Fruit fly (Drosophila melanogaster) whole organism, prepupa: ENCODE measurements around the gene CG2656.

Experiments
- Blimp-1 ChIP-seq: fragments of 200-800 bp; sonication (Bioruptor generic); optimal IDR thresholded peaks from 3 replicates; lab custom pipeline; 2017; ENCODE audit warnings: missing biosample characterization, missing genetic modification characterization, mild to moderate bottlenecking, moderate library complexity, missing genetic modification reagents
- CG10631 ChIP-seq: fragments of 200-800 bp; sonication (Bioruptor generic); optimal IDR thresholded peaks from 2 replicates; lab custom pipeline; 2016; ENCODE audit warnings: missing biosample characterization, missing genetic modification characterization
- CG10669 ChIP-seq: fragments of 200-800 bp; sonication (Bioruptor generic); optimal IDR thresholded peaks from 3 replicates; lab custom pipeline; 2018; ENCODE audit warnings: missing biosample characterization, mild to moderate bottlenecking, missing genetic modification characterization, moderate library complexity
- CG11294 ChIP-seq: fragments of 200-800 bp; sonication (Bioruptor generic); IDR thresholded peaks from 2 replicates; pipeline ENCODE4 v1.3.6; 2022; ENCODE audit warnings: missing biosample characterization, missing genetic modification characterization
- CG11762 ChIP-seq: fragments of 200-800 bp; sonication (Bioruptor generic); optimal IDR thresholded peaks from 3 replicates; lab custom pipeline; 2016; ENCODE audit warnings: missing biosample characterization, missing genetic modification characterization; ENCODE audit not compliant: insufficient read depth
- CG15336 ChIP-seq: fragments of 200-800 bp; sonication (Bioruptor generic); IDR thresholded peaks from 2 replicates; pipeline ENCODE4 v1.3.6; 2022; ENCODE audit warnings: missing biosample characterization, missing genetic modification characterization
- CG16779 ChIP-seq: fragments of 200-800 bp; sonication (Bioruptor generic); optimal IDR thresholded peaks from 3 replicates; lab custom pipeline; 2017; ENCODE audit warnings: missing biosample characterization, mild to moderate bottlenecking, missing genetic modification characterization
- CG31627 ChIP-seq: fragments of 200-800 bp; sonication (Bioruptor generic); optimal IDR thresholded peaks from 3 replicates; lab custom pipeline; 2016; ENCODE audit warnings: missing biosample characterization, missing genetic modification characterization
- CG32006 ChIP-seq: fragments of 200-800 bp; sonication (Bioruptor generic); optimal IDR thresholded peaks from 3 replicates; lab custom pipeline; 2017; ENCODE audit warnings: missing biosample characterization, mild to moderate bottlenecking, missing genetic modification characterization
- CG4318 ChIP-seq: fragments of 200-800 bp; sonication (Bioruptor generic); optimal IDR thresholded peaks from 3 replicates; lab custom pipeline; 2017; ENCODE audit warnings: missing biosample characterization, mild to moderate bottlenecking, missing genetic modification characterization
- CG6163 ChIP-seq: fragments of 200-800 bp; sonication (Bioruptor generic); IDR thresholded peaks from 3 replicates; pipeline ENCODE4 v1.3.6; 2022; ENCODE audit warnings: missing biosample characterization, missing genetic modification characterization
- CG6854 ChIP-seq: fragments of 200-800 bp; sonication (Bioruptor generic); optimal IDR thresholded peaks from 2 replicates; lab custom pipeline; 2017; ENCODE audit warnings: missing biosample characterization, mild to moderate bottlenecking, missing genetic modification characterization
- Eip75B ChIP-seq: fragments of 200-800 bp; sonication (Bioruptor generic); optimal IDR thresholded peaks from 3 replicates; lab custom pipeline; 2016; ENCODE audit warnings: missing biosample characterization, missing genetic modification characterization
- Eip78C ChIP-seq: fragments of 200-800 bp; sonication (Bioruptor generic); peaks from one replicate; lab custom pipeline; 2016; ENCODE audit warnings: missing biosample characterization, missing genetic modification characterization
- Ets21C ChIP-seq: fragments of 200-800 bp; sonication (Bioruptor generic); optimal IDR thresholded peaks from 3 replicates; lab custom pipeline; 2016; ENCODE audit warnings: missing biosample characterization, missing genetic modification characterization
- Gug ChIP-seq: fragments of 200-800 bp; sonication (Bioruptor generic); IDR thresholded peaks from 2 replicates; pipeline ENCODE4 v1.3.6; 2022; ENCODE audit warnings: missing biosample characterization, missing genetic modification characterization
- Hr39 ChIP-seq: fragments of 200-800 bp; sonication (Bioruptor generic); optimal IDR thresholded peaks from 2 replicates; lab custom pipeline; 2016; ENCODE audit warnings: missing biosample characterization, missing genetic modification characterization
- OdsH ChIP-seq: fragments of 200-800 bp; sonication (Bioruptor generic); optimal IDR thresholded peaks from 3 replicates; lab custom pipeline; 2016; ENCODE audit warnings: missing biosample characterization, missing genetic modification characterization
- Smox ChIP-seq: fragments of 200-800 bp; sonication (Bioruptor generic); optimal IDR thresholded peaks from 3 replicates; lab custom pipeline; 2016; ENCODE audit warnings: missing biosample characterization, missing genetic modification characterization
- Sox14 ChIP-seq: fragments of 200-800 bp; sonication (Bioruptor generic); optimal IDR thresholded peaks from 3 replicates; lab custom pipeline; 2016; ENCODE audit warnings: missing biosample characterization, missing genetic modification characterization
- achi ChIP-seq: fragments of 200-800 bp; sonication (Bioruptor generic); optimal IDR thresholded peaks from 3 replicates; lab custom pipeline; 2016; ENCODE audit warnings: missing biosample characterization, missing genetic modification characterization
- cyc ChIP-seq: fragments of 200-800 bp; sonication (Bioruptor generic); optimal IDR thresholded peaks from 3 replicates; lab custom pipeline; 2016; ENCODE audit warnings: missing biosample characterization, missing genetic modification characterization
- dsx ChIP-seq: fragments of 200-800 bp; optimal IDR thresholded peaks from 3 replicates; lab custom pipeline; 2019; ENCODE audit warnings: missing biosample characterization, mild to moderate bottlenecking, missing genetic modification characterization, moderate library complexity; ENCODE audit not compliant: poor library complexity, severe bottlenecking
- eg ChIP-seq: fragments of 200-800 bp; sonication (Bioruptor generic); IDR thresholded peaks from 3 replicates; pipeline ENCODE4 v1.3.6; 2022; ENCODE audit warnings: missing biosample characterization, missing genetic modification characterization
- net ChIP-seq: fragments of 200-800 bp; sonication (Bioruptor generic); optimal IDR thresholded peaks from 3 replicates; lab custom pipeline; 2016; ENCODE audit warnings: missing biosample characterization, missing genetic modification characterization
- spab ChIP-seq: fragments of 200-800 bp; sonication (Bioruptor generic); optimal IDR thresholded peaks from 2 replicates; lab custom pipeline; 2017; ENCODE audit warnings: missing biosample characterization, mild to moderate bottlenecking, missing genetic modification characterization, missing genetic modification reagents
- ss ChIP-seq, 2 experiments: fragments of 200-800 bp; sonication (Bioruptor generic); optimal IDR thresholded peaks; 2 replicates in 1 of 2; 3 replicates in 1 of 2; lab custom pipeline; 2017 to 2018; ENCODE audit warnings: mild to moderate bottlenecking in 2 of 2, missing biosample characterization in 2 of 2, missing genetic modification characterization in 2 of 2, moderate library complexity in 1 of 2
- vri ChIP-seq: fragments of 200-800 bp; sonication (Bioruptor generic); optimal IDR thresholded peaks from 3 replicates; lab custom pipeline; 2016; ENCODE audit warnings: missing biosample characterization, mild to moderate bottlenecking, missing genetic modification characterization

Gene CG2656

dm6 chr3R:7109760-7110303 is 34.7 kb upstream of the CG2656 start (continued):
- TF ChIP-seq Eip78C (GFP tag; lab: Kevin White, UChicago), result peak; percentile 74
- TF ChIP-seq CG31627 (GFP tag; lab: Kevin White, UChicago), result no peak
- no peak for TF ChIP-seq CG11294 (GFP tag; lab: Robert Waterston, UW)
- no peak for TF ChIP-seq eg
- no peak for TF ChIP-seq Ets21C (GFP tag; lab: Kevin White, UChicago)
- TF ChIP-seq CG15336 (GFP tag; lab: Robert Waterston, UW), result no peak
- TF ChIP-seq achi (GFP tag; lab: Kevin White, UChicago), result no peak
- TF ChIP-seq CG10631 (GFP tag; lab: Kevin White, UChicago), result no peak
- TF ChIP-seq Blimp-1 (GFP tag; lab: Kevin White, UChicago), result peak; percentile 56
- TF ChIP-seq dsx (GFP tag; lab: Kevin White, UChicago), result peak; percentile 64

- TF ChIP-seq OdsH (GFP tag; lab: Kevin White, UChicago), result no peak
- no peak for TF ChIP-seq CG6163 (GFP tag; lab: Robert Waterston, UW)
- TF ChIP-seq CG10669 (GFP tag; lab: Kevin White, UChicago), result no peak
Measured at dm6 chr3R:7111206-7111858, 33.2 kb upstream of the CG2656 start.

dm6 chr3R:7112977-7113376 is 31.5 kb upstream of the CG2656 start:
- TF ChIP-seq Blimp-1 (GFP tag; lab: Kevin White, UChicago), result no peak
- TF ChIP-seq CG32006 (GFP tag; lab: Kevin White, UChicago), result no peak
- TF ChIP-seq Smox, result no peak
- TF ChIP-seq cyc (GFP tag; lab: Kevin White, UChicago), result no peak
- TF ChIP-seq CG6163 (GFP tag; lab: Robert Waterston, UW), result no peak
- TF ChIP-seq achi (GFP tag; lab: Kevin White, UChicago), result no peak
- TF ChIP-seq CG16779 (tag; lab: Kevin White, UChicago), result no peak
- TF ChIP-seq net (GFP tag; lab: Kevin White, UChicago), result no peak
- TF ChIP-seq Sox14 (GFP tag; lab: Kevin White, UChicago), result no peak
- no peak for TF ChIP-seq vri
- no peak for TF ChIP-seq CG4318
- no peak for TF ChIP-seq Hr39 (GFP tag; lab: Kevin White, UChicago)
- TF ChIP-seq Eip75B, result no peak
- no peak for TF ChIP-seq CG6854 (GFP tag; lab: Kevin White, UChicago)
- no peak for TF ChIP-seq Gug (GFP tag; lab: Robert Waterston, UW)
- TF ChIP-seq CG10669 (GFP tag; lab: Kevin White, UChicago), result no peak
- no peak for TF ChIP-seq spab
- no peak for TF ChIP-seq ss (GFP tag; optimal IDR thresholded peaks at IDR 0.05; lab: Kevin White, UChicago)

- TF ChIP-seq CG11762 (GFP tag; lab: Kevin White, UChicago), result no peak
- TF ChIP-seq CG11294 (GFP tag; lab: Robert Waterston, UW), result no peak
- TF ChIP-seq CG16779 (tag; lab: Kevin White, UChicago), result no peak
Measured at dm6 chr3R:7116511-7116910, 28.0 kb upstream of the CG2656 start.

dm6 chr3R:7117590-7117989 is 26.9 kb upstream of the CG2656 start, which contains the start of gene Mlp84B:
Gene Mlp84B (minus strand): TSS chr3R:7117732.
- TF ChIP-seq ss (GFP tag; optimal IDR thresholded peaks at IDR 0.05; lab: Kevin White, UChicago), result no peak
- TF ChIP-seq, all 60 proteins: peak for 0
